Comparison of ENCODE assay signal across 8 worm cellular contexts in the genomic region with DNA sequence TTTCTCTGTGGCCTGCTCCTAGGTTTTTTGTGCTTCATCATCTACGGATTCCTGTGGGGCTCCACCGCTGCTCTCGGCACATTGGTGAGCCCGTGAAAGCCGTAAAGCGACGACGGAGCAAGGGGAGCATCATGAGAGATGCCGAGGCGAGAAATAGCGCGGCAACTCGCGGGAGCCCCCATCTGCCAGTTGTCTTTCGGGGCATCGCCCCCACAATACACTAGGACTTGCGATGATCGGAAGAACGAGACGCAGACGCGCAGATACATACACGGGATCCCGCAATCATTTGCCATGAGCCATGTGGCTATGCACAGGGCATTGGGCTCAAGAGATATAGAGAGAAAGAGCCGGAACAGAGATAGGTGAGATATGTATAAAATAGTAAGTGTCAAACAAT.
TF ChIP-seq lines count a peak whose summit lies in the region.

No protein-coding gene starts in this region.

TF ChIP-seq in whole organism, L1 larva, 84 proteins besides CTCF, POLR2A, EP300 and RAD21 (continues in another document):
- no peak for TF ChIP-seq vab-15 (tag; optimal IDR thresholded peaks at IDR 0.05; lab: Kevin White, UChicago)
- TF ChIP-seq unc-130 (tag; optimal IDR thresholded peaks at IDR 0.05; lab: Kevin White, UChicago) = no peak
- no peak for TF ChIP-seq ztf-4 (tag; optimal IDR thresholded peaks at IDR 0.05; lab: Kevin White, UChicago)
- no peak for TF ChIP-seq elt-2 (tag; optimal IDR thresholded peaks at IDR 0.05; lab: Kevin White, UChicago)
- TF ChIP-seq nhr-85 (tag; lab: Kevin White, UChicago) = no peak
- no peak for TF ChIP-seq sox-4 (tag; optimal IDR thresholded peaks at IDR 0.05; lab: Kevin White, UChicago)
- no peak for TF ChIP-seq lir-3 (tag; optimal IDR thresholded peaks at IDR 0.05; lab: Kevin White, UChicago; ENCODE audit: poor library complexity)
- peak; percentile 8 for TF ChIP-seq lin-39 (tag; optimal IDR thresholded peaks at IDR 0.05; lab: Kevin White, UChicago)
- TF ChIP-seq isw-1 (GFP tag; IDR thresholded peaks at IDR 0.05; lab: Robert Waterston, UW) = no peak
- TF ChIP-seq swsn-7 (tag; optimal IDR thresholded peaks at IDR 0.05; lab: Kevin White, UChicago) = peak; percentile 22
- TF ChIP-seq nhr-20 (tag; optimal IDR thresholded peaks at IDR 0.05; lab: Kevin White, UChicago) = peak; percentile 30

TF ChIP-seq in whole organism, L2 larva, 48 proteins besides CTCF, POLR2A, EP300 and RAD21:
- TF ChIP-seq nhr-129 (tag; optimal IDR thresholded peaks at IDR 0.05; lab: Kevin White, UChicago) = peak; percentile 84
- TF ChIP-seq C34F6.9 (tag; optimal IDR thresholded peaks at IDR 0.05; lab: Kevin White, UChicago) = no peak
- peak; percentile 86 for TF ChIP-seq F13H6.1 (tag; optimal IDR thresholded peaks at IDR 0.05; lab: Kevin White, UChicago)
- peak; percentile 52 for TF ChIP-seq sma-9 (GFP tag; optimal IDR thresholded peaks at IDR 0.05; lab: Kevin White, UChicago)
- no peak for TF ChIP-seq sma-9 (tag; optimal IDR thresholded peaks at IDR 0.05; lab: Kevin White, UChicago)
TF ChIP-seq in whole organism, L2 larva: peak in this region for 3.

TF ChIP-seq in whole organism, L3 larva, 47 proteins besides CTCF, POLR2A, EP300 and RAD21:
- TF ChIP-seq nfya-1 (tag; optimal IDR thresholded peaks at IDR 0.05; lab: Kevin White, UChicago; ENCODE audit: insufficient read depth) (peak; percentile 23), R02D3.7 (tag; optimal IDR thresholded peaks at IDR 0.05; lab: Kevin White, UChicago) (no peak), ceh-82 (tag; optimal IDR thresholded peaks at IDR 0.05; lab: Kevin White, UChicago) (no peak), snpc-4 (tag; optimal IDR thresholded peaks at IDR 0.05; lab: Kevin White, UChicago) (no peak)

TF ChIP-seq in whole organism, L4 larva, 104 proteins besides CTCF, POLR2A, EP300 and RAD21 (continues in another document):
- TF ChIP-seq duxl-1 (tag; optimal IDR thresholded peaks at IDR 0.05; lab: Kevin White, UChicago; ENCODE audit: poor library complexity) (no peak), fkh-10 (GFP tag; optimal IDR thresholded peaks at IDR 0.05; lab: Kevin White, UChicago) (no peak), unc-39 (tag; optimal IDR thresholded peaks at IDR 0.05; lab: Kevin White, UChicago) (no peak), sdz-12 (GFP tag; optimal IDR thresholded peaks at IDR 0.05; lab: Kevin White, UChicago) (no peak), aha-1 (tag; lab: Kevin White, UChicago) (no peak), dmd-9 (GFP tag; IDR thresholded peaks at IDR 0.05; lab: Robert Waterston, UW) (no peak), hlh-11 (tag; optimal IDR thresholded peaks at IDR 0.05; lab: Kevin White, UChicago) (peak; percentile 72), hif-1 (tag; optimal IDR thresholded peaks at IDR 0.05; lab: Kevin White, UChicago) (peak in 1 of 2 experiments; percentile 30), tra-1 (GFP tag; IDR thresholded peaks at IDR 0.05; lab: Robert Waterston, UW) (0 out of 2 replicates have a peak, but pooled peaks have one; percentile 34), ces-1 (GFP tag; optimal IDR thresholded peaks at IDR 0.05; lab: Kevin White, UChicago) (no peak), lin-39 (tag; optimal IDR thresholded peaks at IDR 0.05; lab: Kevin White, UChicago) (no peak), pha-4 (GFP tag; IDR thresholded peaks at IDR 0.05; lab: Robert Waterston, UW) (no peak), pha-4 (tag; optimal IDR thresholded peaks at IDR 0.05; lab: Kevin White, UChicago) (no peak), T20F7.1 (GFP tag; optimal IDR thresholded peaks at IDR 0.05; lab: Kevin White, UChicago) (no peak)

TF ChIP-seq in whole organism, early embryonic, 17 proteins besides CTCF, POLR2A, EP300 and RAD21:
- TF ChIP-seq scrt-1 (GFP tag; IDR thresholded peaks at IDR 0.05; lab: Robert Waterston, UW) (0 out of 2 replicates have a peak, but pooled peaks have one; percentile 6), sea-1 (GFP tag; conservative IDR thresholded peaks at IDR 0.05; lab: Robert Waterston, UW) (no peak)

TF ChIP-seq in whole organism, late embryonic, 69 proteins besides CTCF, POLR2A, EP300 and RAD21 (continues in another document):
- peak; percentile 36 for TF ChIP-seq hlh-8 (tag; optimal IDR thresholded peaks at IDR 0.05; lab: Kevin White, UChicago)
- TF ChIP-seq hlh-30 (tag; optimal IDR thresholded peaks at IDR 0.05; lab: Kevin White, UChicago; ENCODE audit: insufficient read depth) = peak; percentile 6
- no peak for TF ChIP-seq sox-4 (tag; optimal IDR thresholded peaks at IDR 0.05; lab: Kevin White, UChicago)
- no peak for TF ChIP-seq madf-2 (tag; optimal IDR thresholded peaks at IDR 0.05; lab: Kevin White, UChicago)
- TF ChIP-seq unc-86 (tag; optimal IDR thresholded peaks at IDR 0.05; lab: Kevin White, UChicago) = no peak
- TF ChIP-seq ceh-18 (tag; optimal IDR thresholded peaks at IDR 0.05; lab: Kevin White, UChicago) = peak; percentile 91
- TF ChIP-seq tbx-2 (tag; optimal IDR thresholded peaks at IDR 0.05; lab: Kevin White, UChicago) = peak; percentile 38
- TF ChIP-seq Y22D7AL.16 (tag; optimal IDR thresholded peaks at IDR 0.05; lab: Kevin White, UChicago) = no peak
- TF ChIP-seq ceh-34 (tag; optimal IDR thresholded peaks at IDR 0.05; lab: Kevin White, UChicago) = peak; percentile 47
- no peak for TF ChIP-seq elt-4 (tag; optimal IDR thresholded peaks at IDR 0.05; lab: Kevin White, UChicago)
- TF ChIP-seq syd-9 (tag; optimal IDR thresholded peaks at IDR 0.05; lab: Kevin White, UChicago) = peak; percentile 48
- peak; percentile 8 for TF ChIP-seq dmd-4 (tag; optimal IDR thresholded peaks at IDR 0.05; lab: Kevin White, UChicago; ENCODE audit: borderline replicate concordance)
- no peak for TF ChIP-seq ahr-1 (tag; optimal IDR thresholded peaks at IDR 0.05; lab: Kevin White, UChicago)
- peak; percentile 4 for TF ChIP-seq sdc-2 (tag; optimal IDR thresholded peaks at IDR 0.05; lab: Kevin White, UChicago)
- peak; percentile 11 for TF ChIP-seq ceh-2 (tag; optimal IDR thresholded peaks at IDR 0.05; lab: Kevin White, UChicago)
- peak; percentile 45 for TF ChIP-seq unc-55 (GFP tag; optimal IDR thresholded peaks at IDR 0.05; lab: Kevin White, UChicago)
- peak; percentile 76 for TF ChIP-seq rnt-1 (tag; optimal IDR thresholded peaks at IDR 0.05; lab: Kevin White, UChicago)
- peak; percentile 22 for TF ChIP-seq ceh-14 (tag; optimal IDR thresholded peaks at IDR 0.05; lab: Kevin White, UChicago)

TF ChIP-seq in whole organism, mixed stage, embryonic, 35 proteins besides CTCF, POLR2A, EP300 and RAD21 (continues in another document):
- peak; percentile 96 for TF ChIP-seq unc-120 (tag; optimal IDR thresholded peaks at IDR 0.05; lab: Kevin White, UChicago; ENCODE audit: poor library complexity, severe bottlenecking)
- TF ChIP-seq hlh-1 (tag; optimal IDR thresholded peaks at IDR 0.05; lab: Kevin White, UChicago) = peak; percentile 89
- TF ChIP-seq blmp-1 (tag; optimal IDR thresholded peaks at IDR 0.05; lab: Kevin White, UChicago) = no peak
- no peak for TF ChIP-seq nhr-76 (tag; optimal IDR thresholded peaks at IDR 0.05; lab: Kevin White, UChicago)
- peak; percentile 65 for TF ChIP-seq unc-62 (GFP tag; optimal IDR thresholded peaks at IDR 0.05; lab: Kevin White, UChicago)
- no peak for TF ChIP-seq unc-39 (tag; optimal IDR thresholded peaks at IDR 0.05; lab: Kevin White, UChicago)
- no peak for TF ChIP-seq elt-1 (tag; optimal IDR thresholded peaks at IDR 0.05; lab: Kevin White, UChicago; ENCODE audit: borderline replicate concordance, insufficient read depth)
- TF ChIP-seq mls-2 (tag; optimal IDR thresholded peaks at IDR 0.05; lab: Kevin White, UChicago) = no peak
- peak; percentile 1 for TF ChIP-seq drap-1 (GFP tag; optimal IDR thresholded peaks at IDR 0.05; lab: Kevin White, UChicago)
- no peak for TF ChIP-seq sem-2 (GFP tag; optimal IDR thresholded peaks at IDR 0.05; lab: Kevin White, UChicago)
- TF ChIP-seq sptf-1 (tag; optimal IDR thresholded peaks at IDR 0.05; lab: Kevin White, UChicago) = no peak
- no peak for TF ChIP-seq mep-1 (tag; optimal IDR thresholded peaks at IDR 0.05; lab: Kevin White, UChicago)
- TF ChIP-seq M03D4.4 (tag; optimal IDR thresholded peaks at IDR 0.05; lab: Kevin White, UChicago) = peak; percentile 39
- TF ChIP-seq nhr-28 (tag; optimal IDR thresholded peaks at IDR 0.05; lab: Kevin White, UChicago) = no peak
- TF ChIP-seq mab-5 (tag; optimal IDR thresholded peaks at IDR 0.05; lab: Kevin White, UChicago) = no peak
- TF ChIP-seq cnd-1 (tag; optimal IDR thresholded peaks at IDR 0.05; lab: Kevin White, UChicago) = no peak
- TF ChIP-seq bed-3 (GFP tag; optimal IDR thresholded peaks at IDR 0.05; lab: Kevin White, UChicago) = no peak
- TF ChIP-seq nhr-237 (tag; optimal IDR thresholded peaks at IDR 0.05; lab: Kevin White, UChicago) = no peak
- no peak for TF ChIP-seq ceh-83 (GFP tag; optimal IDR thresholded peaks at IDR 0.05; lab: Kevin White, UChicago)

TF ChIP-seq in whole organism, young adult, 124 proteins besides CTCF, POLR2A, EP300 and RAD21:
- TF ChIP-seq zfh-2 (GFP tag; conservative IDR thresholded peaks at IDR 0.05; lab: Robert Waterston, UW) (peak; percentile 97), egrh-3 (GFP tag; IDR thresholded peaks at IDR 0.05; lab: Robert Waterston, UW) (peak; percentile 68; the same call in 1 of the 2 replicates), attf-5 (GFP tag; optimal IDR thresholded peaks at IDR 0.05; lab: Kevin White, UChicago) (peak; percentile 15), rpc-1 (optimal IDR thresholded peaks at IDR 0.05; lab: Kevin White, UChicago) (no peak), rpc-1 (tag; optimal IDR thresholded peaks at IDR 0.05; lab: Kevin White, UChicago) (no peak), ztf-22 (GFP tag; optimal IDR thresholded peaks at IDR 0.05; lab: Kevin White, UChicago) (peak; percentile 6), sptf-2 (GFP tag; optimal IDR thresholded peaks at IDR 0.05; lab: Kevin White, UChicago) (no peak), hmg-1.2 (GFP tag; IDR thresholded peaks at IDR 0.05; lab: Robert Waterston, UW) (0 out of 2 replicates have a peak, but pooled peaks have one; percentile 14), somi-1 (GFP tag; optimal IDR thresholded peaks at IDR 0.05; lab: Kevin White, UChicago) (peak; percentile 26)
